Worm (Caenorhabditis elegans): ENCODE data around the gene srh-281.

ce11 chrV:16159594-16159993 lies 31.0 kb upstream of the srh-281 start, which contains the start of gene F10A3.17:
- no peak for TF ChIP-seq unc-120 (tag; optimal IDR thresholded peaks at IDR 0.05; ENCODE audit: poor library complexity, severe bottlenecking)
- TF ChIP-seq blmp-1 (tag; optimal IDR thresholded peaks at IDR 0.05), result no peak
- TF ChIP-seq unc-62 (GFP tag; optimal IDR thresholded peaks at IDR 0.05), result no peak
- no peak for TF ChIP-seq nhr-76 (tag; optimal IDR thresholded peaks at IDR 0.05)
- no peak for TF ChIP-seq snpc-4 (tag; optimal IDR thresholded peaks at IDR 0.05)
- TF ChIP-seq nhr-12 (tag; optimal IDR thresholded peaks at IDR 0.05), result no peak
- no peak for TF ChIP-seq nhr-28 (tag; optimal IDR thresholded peaks at IDR 0.05)
